In genomic region chr3R:19460409-19461217, dm6 we compare ENCODE assay signal across 1 fruit fly cellular context.
A peak's percentile ranks its signal among the peaks of the same experiment; 100 is the strongest.
TF ChIP-seq lines count a peak whose summit lies in the region.

Dys (plus strand) TSS chr3R:19461085.

TF ChIP-seq in whole organism, embryonic, 481 proteins besides CTCF, POLR2A, EP300 and RAD21 (continued from another document and continues in another):
- no peak for TF ChIP-seq crol (GFP tag; IDR thresholded peaks at IDR 0.05; lab: Robert Waterston, UW)
- peak; percentile 60 for TF ChIP-seq sima (GFP tag; optimal IDR thresholded peaks at IDR 0.05; lab: Kevin White, UChicago)
- TF ChIP-seq insv (GFP tag; optimal IDR thresholded peaks at IDR 0.05; lab: Kevin White, UChicago): no peak
- TF ChIP-seq CG1647 (GFP tag; optimal IDR thresholded peaks at IDR 0.05; lab: Kevin White, UChicago): peak; percentile 58
- peak; percentile 65; the same call in 1 of the 2 replicates for TF ChIP-seq CG16779 (GFP tag; IDR thresholded peaks at IDR 0.05; lab: Robert Waterston, UW)
- peak; percentile 87 for TF ChIP-seq oc (tag; optimal IDR thresholded peaks at IDR 0.05; lab: Kevin White, UChicago)
- TF ChIP-seq Awh (GFP tag; IDR thresholded peaks at IDR 0.05; lab: Robert Waterston, UW): peak; percentile 72; the same call in 1 of the 2 replicates
- TF ChIP-seq CG30020 (tag; optimal IDR thresholded peaks at IDR 0.05; lab: Kevin White, UChicago): no peak
- peak; percentile 75 for TF ChIP-seq B-H1 (GFP tag; IDR thresholded peaks at IDR 0.05; lab: Robert Waterston, UW)
- no peak; the same call in 1 of the 2 replicates for TF ChIP-seq ro (GFP tag; IDR thresholded peaks at IDR 0.05; lab: Robert Waterston, UW)
- peak; percentile 73 for TF ChIP-seq CG9609 (GFP tag; optimal IDR thresholded peaks at IDR 0.05; lab: Kevin White, UChicago)
- TF ChIP-seq Fer2 (tag; optimal IDR thresholded peaks at IDR 0.05; lab: Kevin White, UChicago): peak; percentile 84
- TF ChIP-seq trem (tag; optimal IDR thresholded peaks at IDR 0.05; lab: Kevin White, UChicago): peak; percentile 81
- peak; percentile 92 for TF ChIP-seq CG11504 (tag; optimal IDR thresholded peaks at IDR 0.05; lab: Kevin White, UChicago)
- peak; percentile 76 for TF ChIP-seq slou (GFP tag; optimal IDR thresholded peaks at IDR 0.05; lab: Kevin White, UChicago)
- TF ChIP-seq CG31365 (tag; optimal IDR thresholded peaks at IDR 0.05; lab: Kevin White, UChicago): peak; percentile 63
- TF ChIP-seq CG13296 (GFP tag; optimal IDR thresholded peaks at IDR 0.05; lab: Kevin White, UChicago): peak; percentile 73
- no peak for TF ChIP-seq Optix (GFP tag; IDR thresholded peaks at IDR 0.05; lab: Robert Waterston, UW)
- peak; percentile 32 for TF ChIP-seq Lhr (GFP tag; optimal IDR thresholded peaks at IDR 0.05; lab: Kevin White, UChicago)
- TF ChIP-seq CG4730 (GFP tag; IDR thresholded peaks at IDR 0.05; lab: Robert Waterston, UW): peak; percentile 84
- TF ChIP-seq zf30C (GFP tag; optimal IDR thresholded peaks at IDR 0.05; lab: Kevin White, UChicago): no peak
- peak; percentile 53 for TF ChIP-seq psq (GFP tag; optimal IDR thresholded peaks at IDR 0.05; lab: Kevin White, UChicago)
- TF ChIP-seq BEAF-32 (GFP tag; optimal IDR thresholded peaks at IDR 0.05; lab: Kevin White, UChicago): no peak
- TF ChIP-seq CG2116 (GFP tag; optimal IDR thresholded peaks at IDR 0.05; lab: Kevin White, UChicago): peak; percentile 52
- peak; percentile 86 for TF ChIP-seq CG31441 (GFP tag; IDR thresholded peaks at IDR 0.05; lab: Robert Waterston, UW)
- TF ChIP-seq bigmax (GFP tag; optimal IDR thresholded peaks at IDR 0.05; lab: Kevin White, UChicago): no peak
- TF ChIP-seq CG13775 (GFP tag; optimal IDR thresholded peaks at IDR 0.05; lab: Kevin White, UChicago): peak; percentile 79
- peak; percentile 89; the same call in 1 of the 2 replicates for TF ChIP-seq HLH3B (GFP tag; IDR thresholded peaks at IDR 0.05; lab: Robert Waterston, UW)
- TF ChIP-seq sqz (GFP tag; optimal IDR thresholded peaks at IDR 0.05; lab: Kevin White, UChicago): peak; percentile 52
- peak; percentile 80 for TF ChIP-seq CG12219 (GFP tag; optimal IDR thresholded peaks at IDR 0.05; lab: Kevin White, UChicago)
- TF ChIP-seq CG13624 (GFP tag; optimal IDR thresholded peaks at IDR 0.05; lab: Kevin White, UChicago): peak; percentile 87
- peak; percentile 67 for TF ChIP-seq Atf-2 (GFP tag; optimal IDR thresholded peaks at IDR 0.05; lab: Kevin White, UChicago)
- TF ChIP-seq kah (GFP tag; optimal IDR thresholded peaks at IDR 0.05; lab: Kevin White, UChicago): peak; percentile 56
- TF ChIP-seq CG10959 (GFP tag; IDR thresholded peaks at IDR 0.05; lab: Robert Waterston, UW): peak; percentile 74
- TF ChIP-seq luna (GFP tag; optimal IDR thresholded peaks at IDR 0.05; lab: Kevin White, UChicago): peak; percentile 83
- TF ChIP-seq CG17802 (tag; optimal IDR thresholded peaks at IDR 0.05; lab: Kevin White, UChicago): peak; percentile 22
- no peak for TF ChIP-seq Opbp (GFP tag; IDR thresholded peaks at IDR 0.05; lab: Robert Waterston, UW; ENCODE audit: partially characterized antibody)
- peak; percentile 88 for TF ChIP-seq CG14441 (GFP tag; IDR thresholded peaks at IDR 0.05; lab: Robert Waterston, UW)
- TF ChIP-seq corto (GFP tag; optimal IDR thresholded peaks at IDR 0.05; lab: Kevin White, UChicago): peak; percentile 70
- peak; percentile 56 for TF ChIP-seq da (GFP tag; optimal IDR thresholded peaks at IDR 0.05; lab: Kevin White, UChicago)
- peak; percentile 80 for TF ChIP-seq scrt (GFP tag; optimal IDR thresholded peaks at IDR 0.05; lab: Kevin White, UChicago)
- peak; percentile 67 for TF ChIP-seq fd3F (GFP tag; optimal IDR thresholded peaks at IDR 0.05; lab: Kevin White, UChicago)
- no peak for TF ChIP-seq hth (optimal IDR thresholded peaks at IDR 0.05; lab: Kevin White, UChicago)
- no peak for TF ChIP-seq abd-A (tag; optimal IDR thresholded peaks at IDR 0.05; lab: Kevin White, UChicago)
- TF ChIP-seq Dip3 (GFP tag; optimal IDR thresholded peaks at IDR 0.05; lab: Kevin White, UChicago): peak; percentile 88
- TF ChIP-seq pros (GFP tag; optimal IDR thresholded peaks at IDR 0.05; lab: Kevin White, UChicago): no peak
- TF ChIP-seq CG3065 (GFP tag; optimal IDR thresholded peaks at IDR 0.05; lab: Kevin White, UChicago): peak; percentile 1
- peak; percentile 72; the same call in 1 of the 2 replicates for TF ChIP-seq ham (GFP tag; IDR thresholded peaks at IDR 0.05; lab: Robert Waterston, UW)
- TF ChIP-seq CG11093 (GFP tag; IDR thresholded peaks at IDR 0.05; lab: Robert Waterston, UW): peak; percentile 81
- no peak for TF ChIP-seq MESR4 (GFP tag; optimal IDR thresholded peaks at IDR 0.05; lab: Kevin White, UChicago)
- peak; percentile 70 for TF ChIP-seq CG15514 (GFP tag; optimal IDR thresholded peaks at IDR 0.05; lab: Kevin White, UChicago)
- TF ChIP-seq CG17912 (GFP tag; optimal IDR thresholded peaks at IDR 0.05; lab: Kevin White, UChicago): no peak
- peak; percentile 84 for TF ChIP-seq CG12659 (GFP tag; optimal IDR thresholded peaks at IDR 0.05; lab: Kevin White, UChicago)
- peak; percentile 91 for TF ChIP-seq CG17359 (tag; optimal IDR thresholded peaks at IDR 0.05; lab: Kevin White, UChicago)
- peak; percentile 72 for TF ChIP-seq Antp (GFP tag; optimal IDR thresholded peaks at IDR 0.05; lab: Kevin White, UChicago)
- TF ChIP-seq CG4404 (GFP tag; IDR thresholded peaks at IDR 0.05; lab: Robert Waterston, UW): peak; percentile 59
- peak in 1 of 2 experiments; percentile 59 for TF ChIP-seq eve (GFP tag; optimal IDR thresholded peaks at IDR 0.05; lab: Kevin White, UChicago)
- TF ChIP-seq CG9797 (GFP tag; optimal IDR thresholded peaks at IDR 0.05; lab: Kevin White, UChicago): no peak
- TF ChIP-seq CG14860 (GFP tag; IDR thresholded peaks at IDR 0.05; lab: Robert Waterston, UW; ENCODE audit: partially characterized antibody): no peak
- TF ChIP-seq lmd (GFP tag; IDR thresholded peaks at IDR 0.05; lab: Robert Waterston, UW): peak; percentile 88
- no peak; the same call in none of the 2 replicates for TF ChIP-seq ssp (GFP tag; IDR thresholded peaks at IDR 0.05; lab: Robert Waterston, UW)
- peak; percentile 86 for TF ChIP-seq nerfin-1 (tag; optimal IDR thresholded peaks at IDR 0.05; lab: Kevin White, UChicago)
- no peak for TF ChIP-seq CG7963 (GFP tag; IDR thresholded peaks at IDR 0.05; lab: Robert Waterston, UW; ENCODE audit: partially characterized antibody)
- TF ChIP-seq CG34224 (GFP tag; IDR thresholded peaks at IDR 0.05; lab: Robert Waterston, UW; ENCODE audit: partially characterized antibody): no peak
- TF ChIP-seq grau (tag; optimal IDR thresholded peaks at IDR 0.05; lab: Kevin White, UChicago): peak; percentile 91
- TF ChIP-seq schlank (tag; optimal IDR thresholded peaks at IDR 0.05; lab: Kevin White, UChicago): peak; percentile 55
- TF ChIP-seq kay (GFP tag; optimal IDR thresholded peaks at IDR 0.05; lab: Kevin White, UChicago): peak; percentile 82
- TF ChIP-seq aop (GFP tag; IDR thresholded peaks at IDR 0.05; lab: Robert Waterston, UW): no peak
- no peak for TF ChIP-seq CG15073 (GFP tag; optimal IDR thresholded peaks at IDR 0.05; lab: Kevin White, UChicago)
- TF ChIP-seq CG14050 (GFP tag; IDR thresholded peaks at IDR 0.05; lab: Robert Waterston, UW): peak; percentile 78
- TF ChIP-seq sens-2 (GFP tag; IDR thresholded peaks at IDR 0.05; lab: Robert Waterston, UW): no peak
- TF ChIP-seq gsb (GFP tag; IDR thresholded peaks at IDR 0.05; lab: Robert Waterston, UW): no peak; the same call in none of the 2 replicates
- no peak for TF ChIP-seq ato (GFP tag; IDR thresholded peaks at IDR 0.05; lab: Robert Waterston, UW; ENCODE audit: partially characterized antibody)
- TF ChIP-seq CG34376 (GFP tag; optimal IDR thresholded peaks at IDR 0.05; lab: Kevin White, UChicago): peak; percentile 33
- peak; percentile 65 for TF ChIP-seq CG7372 (GFP tag; IDR thresholded peaks at IDR 0.05; lab: Robert Waterston, UW)
- no peak; the same call in none of the 2 replicates for TF ChIP-seq CG17612 (GFP tag; IDR thresholded peaks at IDR 0.05; lab: Robert Waterston, UW)
- TF ChIP-seq CG17385 (GFP tag; optimal IDR thresholded peaks at IDR 0.05; lab: Kevin White, UChicago): peak; percentile 78
- TF ChIP-seq Ptx1 (GFP tag; IDR thresholded peaks at IDR 0.05; lab: Robert Waterston, UW): peak; percentile 88
- peak; percentile 79 for TF ChIP-seq org-1 (GFP tag; optimal IDR thresholded peaks at IDR 0.05; lab: Kevin White, UChicago)
- 0 out of 2 replicates have a peak, but pooled peaks have one; percentile 29 for TF ChIP-seq CG4360 (GFP tag; IDR thresholded peaks at IDR 0.05; lab: Robert Waterston, UW)
- peak; percentile 86 for TF ChIP-seq CG14014 (GFP tag; IDR thresholded peaks at IDR 0.05; lab: Robert Waterston, UW)
- no peak for TF ChIP-seq CG7271 (tag; optimal IDR thresholded peaks at IDR 0.05; lab: Kevin White, UChicago)
- peak; percentile 62 for TF ChIP-seq CG12299 (tag; optimal IDR thresholded peaks at IDR 0.05; lab: Kevin White, UChicago)
- peak; percentile 72 for TF ChIP-seq cas (GFP tag; IDR thresholded peaks at IDR 0.05; lab: Robert Waterston, UW)
- TF ChIP-seq YL-1 (GFP tag; optimal IDR thresholded peaks at IDR 0.05; lab: Kevin White, UChicago): no peak
- TF ChIP-seq her (GFP tag; optimal IDR thresholded peaks at IDR 0.05; lab: Kevin White, UChicago): peak; percentile 57
- TF ChIP-seq Ada2b (GFP tag; IDR thresholded peaks at IDR 0.05; lab: Robert Waterston, UW): peak; percentile 85
- TF ChIP-seq chn (GFP tag; optimal IDR thresholded peaks at IDR 0.05; lab: Kevin White, UChicago): peak; percentile 62
- TF ChIP-seq gem (tag; optimal IDR thresholded peaks at IDR 0.05; lab: Kevin White, UChicago): peak; percentile 95
- no peak for TF ChIP-seq gce (GFP tag; IDR thresholded peaks at IDR 0.05; lab: Robert Waterston, UW)
- no peak for TF ChIP-seq CG16813 (GFP tag; IDR thresholded peaks at IDR 0.05; lab: Robert Waterston, UW; ENCODE audit: partially characterized antibody)
- peak; percentile 93 for TF ChIP-seq nmo (GFP tag; optimal IDR thresholded peaks at IDR 0.05; lab: Kevin White, UChicago)
- TF ChIP-seq CG9437 (GFP tag; optimal IDR thresholded peaks at IDR 0.05; lab: Kevin White, UChicago): peak; percentile 66
- no peak for TF ChIP-seq Scr (GFP tag; IDR thresholded peaks at IDR 0.05; lab: Robert Waterston, UW; ENCODE audit: partially characterized antibody)
- no peak for TF ChIP-seq CG11456 (GFP tag; IDR thresholded peaks at IDR 0.05; lab: Robert Waterston, UW)
- TF ChIP-seq amos (GFP tag; IDR thresholded peaks at IDR 0.05; lab: Robert Waterston, UW; ENCODE audit: partially characterized antibody): no peak
- no peak for TF ChIP-seq CG10321 (GFP tag; IDR thresholded peaks at IDR 0.05; lab: Robert Waterston, UW)
- peak; percentile 69; the same call in 2 of the 3 replicates for TF ChIP-seq C15 (GFP tag; IDR thresholded peaks at IDR 0.05; lab: Robert Waterston, UW)
- no peak for TF ChIP-seq cg (GFP tag; optimal IDR thresholded peaks at IDR 0.05; lab: Kevin White, UChicago)
- TF ChIP-seq CG3847 (GFP tag; IDR thresholded peaks at IDR 0.05; lab: Robert Waterston, UW): no peak; the same call in 1 of the 2 replicates
- TF ChIP-seq CG6765 (GFP tag; optimal IDR thresholded peaks at IDR 0.05; lab: Kevin White, UChicago): peak; percentile 53
- TF ChIP-seq slp2 (GFP tag; optimal IDR thresholded peaks at IDR 0.05; lab: Kevin White, UChicago): peak; percentile 82
- peak; percentile 72 for TF ChIP-seq CHES-1-like (GFP tag; optimal IDR thresholded peaks at IDR 0.05; lab: Kevin White, UChicago)
- TF ChIP-seq sens (GFP tag; lab: Kevin White, UChicago): peak; percentile 98
- TF ChIP-seq Adf1 (GFP tag; IDR thresholded peaks at IDR 0.05; lab: Robert Waterston, UW): peak; percentile 72
- no peak for TF ChIP-seq gfzf (GFP tag; optimal IDR thresholded peaks at IDR 0.05; lab: Kevin White, UChicago)
- no peak for TF ChIP-seq twi (tag; optimal IDR thresholded peaks at IDR 0.05; lab: Kevin White, UChicago)
- TF ChIP-seq Nf-YC (tag; optimal IDR thresholded peaks at IDR 0.05; lab: Kevin White, UChicago): no peak
- no peak for TF ChIP-seq pfk (GFP tag; optimal IDR thresholded peaks at IDR 0.05; lab: Kevin White, UChicago)
- TF ChIP-seq CG11695 (GFP tag; IDR thresholded peaks at IDR 0.05; lab: Robert Waterston, UW): peak; percentile 80
- no peak; the same call in 1 of the 3 replicates for TF ChIP-seq jigr1 (GFP tag; IDR thresholded peaks at IDR 0.05; lab: Robert Waterston, UW)
- no peak for TF ChIP-seq Gsc (GFP tag; IDR thresholded peaks at IDR 0.05; lab: Robert Waterston, UW)
- peak; percentile 79 for TF ChIP-seq Sox100B (GFP tag; optimal IDR thresholded peaks at IDR 0.05; lab: Kevin White, UChicago)
- TF ChIP-seq CG8478 (optimal IDR thresholded peaks at IDR 0.05; lab: Kevin White, UChicago): no peak
- TF ChIP-seq CG43689 (GFP tag; IDR thresholded peaks at IDR 0.05; lab: Robert Waterston, UW): no peak; the same call in 1 of the 2 replicates
- TF ChIP-seq Doc3 (GFP tag; IDR thresholded peaks at IDR 0.05; lab: Robert Waterston, UW; ENCODE audit: partially characterized antibody): no peak
- TF ChIP-seq CG2875 (GFP tag; optimal IDR thresholded peaks at IDR 0.05; lab: Kevin White, UChicago): peak; percentile 71
- peak; percentile 83 for TF ChIP-seq CG10366 (GFP tag; IDR thresholded peaks at IDR 0.05; lab: Robert Waterston, UW)
- TF ChIP-seq Rfx (GFP tag; IDR thresholded peaks at IDR 0.05; lab: Robert Waterston, UW): no peak; the same call in 1 of the 2 replicates
- TF ChIP-seq CG13123 (GFP tag; optimal IDR thresholded peaks at IDR 0.05; lab: Kevin White, UChicago): peak; percentile 49
- TF ChIP-seq Pdp1 (GFP tag; optimal IDR thresholded peaks at IDR 0.05; lab: Kevin White, UChicago): peak; percentile 81 to 84
- peak; percentile 75 for TF ChIP-seq CG4820 (GFP tag; optimal IDR thresholded peaks at IDR 0.05; lab: Kevin White, UChicago)
- peak; percentile 75 for TF ChIP-seq fu2 (GFP tag; optimal IDR thresholded peaks at IDR 0.05; lab: Kevin White, UChicago)
- no peak for TF ChIP-seq HLH4C (GFP tag; IDR thresholded peaks at IDR 0.05; lab: Robert Waterston, UW; ENCODE audit: partially characterized antibody)
- TF ChIP-seq toy (GFP tag; IDR thresholded peaks at IDR 0.05; lab: Robert Waterston, UW): peak; percentile 69; the same call in 1 of the 2 replicates
- TF ChIP-seq CG15696 (tag; optimal IDR thresholded peaks at IDR 0.05; lab: Kevin White, UChicago): peak; percentile 75
- TF ChIP-seq Bdp1 (GFP tag; optimal IDR thresholded peaks at IDR 0.05; lab: Kevin White, UChicago): peak; percentile 62
- TF ChIP-seq Myb (GFP tag; optimal IDR thresholded peaks at IDR 0.05; lab: Kevin White, UChicago): peak; percentile 64
- TF ChIP-seq pnt (GFP tag; optimal IDR thresholded peaks at IDR 0.05; lab: Kevin White, UChicago): peak; percentile 80
- peak; percentile 60 for TF ChIP-seq Ravus (GFP tag; IDR thresholded peaks at IDR 0.05; lab: Robert Waterston, UW)
- TF ChIP-seq CG15011 (GFP tag; optimal IDR thresholded peaks at IDR 0.05; lab: Kevin White, UChicago): peak; percentile 75
